Worm (Caenorhabditis elegans) whole organism, young adult: ENCODE measurements around the gene C17H11.2.
A peak's percentile ranks its signal among the peaks of the same experiment; 100 is the strongest.

Experiments used
- C17E4.6 ChIP-seq: fragments of 200-800 bp; sonication (Bioruptor generic); IDR thresholded peaks from 2 replicates; pipeline ENCODE4 v1.3.6; 2022; ENCODE audit warnings: missing genetic modification reagents, missing genetic modification characterization, missing compliant biosample characterization
- F10E7.11 ChIP-seq: sonication (generic microtip); optimal IDR thresholded peaks from 2 replicates; lab custom pipeline; 2017; ENCODE audit warnings: mild to moderate bottlenecking, missing genetic modification characterization, moderate library complexity, missing compliant biosample characterization
- F23B12.7 ChIP-seq: sonication (generic microtip); optimal IDR thresholded peaks from 2 replicates; lab custom pipeline; 2017; ENCODE audit warnings: missing genetic modification characterization, mild to moderate bottlenecking, missing compliant biosample characterization, antibody characterized with exemption, moderate library complexity; ENCODE audit not compliant: insufficient read depth
- F33H1.4 ChIP-seq: fragments of 200-800 bp; sonication (Bioruptor generic); IDR thresholded peaks from 2 replicates; pipeline ENCODE4 v1.3.6; 2022; ENCODE audit warnings: missing genetic modification reagents, missing genetic modification characterization, missing compliant biosample characterization
- F37B4.10 ChIP-seq: fragments of 200-800 bp; sonication (Bioruptor generic); IDR thresholded peaks from 2 replicates; pipeline ENCODE4 v1.3.6; 2022; ENCODE audit warnings: missing genetic modification characterization, missing compliant biosample characterization
- F49E8.2 ChIP-seq: sonication (generic microtip); optimal IDR thresholded peaks from 3 replicates; lab custom pipeline; 2017; ENCODE audit warnings: missing genetic modification characterization, mild to moderate bottlenecking, missing compliant biosample characterization, antibody characterized with exemption, moderate library complexity; ENCODE audit not compliant: insufficient read depth
- K12H6.12 ChIP-seq: fragments of 200-800 bp; sonication (Bioruptor generic); optimal IDR thresholded peaks from 2 replicates; lab custom pipeline; 2018; ENCODE audit warnings: mild to moderate bottlenecking, missing genetic modification characterization, missing compliant biosample characterization
- T26A5.8 ChIP-seq: sonication (generic microtip); optimal IDR thresholded peaks from 2 replicates; lab custom pipeline; 2016; ENCODE audit warnings: missing genetic modification characterization, missing compliant biosample characterization
- Y67H2A.10 ChIP-seq: fragments of 200-800 bp; sonication (Bioruptor generic); conservative IDR thresholded peaks from 2 replicates; pipeline ENCODE4 v1.3.6; 2022; ENCODE audit warnings: missing genetic modification reagents, missing genetic modification characterization, missing compliant biosample characterization
- Y79H2A.3 ChIP-seq: fragments of 200-800 bp; sonication (Bioruptor generic); conservative IDR thresholded peaks from 2 replicates; pipeline ENCODE4 v1.3.6; 2022; ENCODE audit warnings: missing genetic modification reagents, missing genetic modification characterization, missing compliant biosample characterization
- atf-7 ChIP-seq: sonication (generic microtip); optimal IDR thresholded peaks from 2 replicates; lab custom pipeline; 2017; ENCODE audit warnings: mild to moderate bottlenecking, missing genetic modification characterization, missing compliant biosample characterization
- attf-3 ChIP-seq: fragments of 200-800 bp; sonication (Bioruptor generic); conservative IDR thresholded peaks from 2 replicates; pipeline ENCODE4 v1.3.6; 2022; ENCODE audit warnings: missing genetic modification reagents, missing genetic modification characterization, missing compliant biosample characterization
- attf-5 ChIP-seq: fragments of 200-800 bp; sonication (Bioruptor generic); optimal IDR thresholded peaks from 2 replicates; lab custom pipeline; 2018; ENCODE audit warnings: mild to moderate bottlenecking, missing genetic modification characterization, missing compliant biosample characterization
- cebp-2 ChIP-seq: fragments of 200-800 bp; sonication (Bioruptor generic); IDR thresholded peaks from 2 replicates; pipeline ENCODE4 v1.3.6; 2022; ENCODE audit warnings: missing genetic modification characterization, missing compliant biosample characterization
- dox-1 ChIP-seq: fragments of 200-800 bp; sonication (Bioruptor generic); IDR thresholded peaks from 2 replicates; pipeline ENCODE4 v1.3.6; 2022; ENCODE audit warnings: missing genetic modification reagents, missing genetic modification characterization, missing compliant biosample characterization
- egl-44 ChIP-seq: fragments of 200-800 bp; sonication (Bioruptor generic); IDR thresholded peaks from 2 replicates; pipeline ENCODE4 v1.3.6; 2022; ENCODE audit warnings: missing genetic modification reagents, missing genetic modification characterization, missing compliant biosample characterization
- ets-4 ChIP-seq: fragments of 200-800 bp; sonication (Bioruptor generic); optimal IDR thresholded peaks from 2 replicates; lab custom pipeline; 2018; ENCODE audit warnings: mild to moderate bottlenecking, missing genetic modification characterization, missing compliant biosample characterization
- him-1 ChIP-seq: sonication (generic microtip); optimal IDR thresholded peaks from 2 replicates; lab custom pipeline; 2016; ENCODE audit warnings: missing genotype, missing genetic modification reagents, missing genetic modification characterization, missing compliant biosample characterization
- hlh-12 ChIP-seq: sonication (generic microtip); optimal IDR thresholded peaks from 2 replicates; lab custom pipeline; 2016; ENCODE audit warnings: missing genetic modification characterization, missing compliant biosample characterization
- hlh-26 ChIP-seq: fragments of 200-800 bp; sonication (Bioruptor generic); conservative IDR thresholded peaks from 2 replicates; pipeline ENCODE4 v1.3.6; 2022; ENCODE audit warnings: missing genetic modification reagents, missing genetic modification characterization, missing compliant biosample characterization
- hmg-1.2 ChIP-seq: fragments of 200-800 bp; sonication (Bioruptor generic); IDR thresholded peaks from 2 replicates; pipeline ENCODE4 v1.3.6; 2022; ENCODE audit warnings: missing genetic modification reagents, missing genetic modification characterization, missing compliant biosample characterization
- hmg-20 ChIP-seq: fragments of 200-800 bp; sonication (Bioruptor generic); IDR thresholded peaks from 2 replicates; pipeline ENCODE4 v1.3.6; 2022; ENCODE audit warnings: missing genetic modification reagents, missing genetic modification characterization, missing compliant biosample characterization
- hsf-1 ChIP-seq: fragments of 200-800 bp; sonication (Bioruptor generic); IDR thresholded peaks from 2 replicates; pipeline ENCODE4 v1.3.6; 2022; ENCODE audit warnings: missing genetic modification reagents, missing genetic modification characterization, missing compliant biosample characterization
- lin-40 ChIP-seq: sonication (generic microtip); optimal IDR thresholded peaks from 2 replicates; lab custom pipeline; 2016; ENCODE audit warnings: missing genetic modification characterization, mild to moderate bottlenecking, missing compliant biosample characterization, missing genotype, missing genetic modification reagents
- madf-8 ChIP-seq: fragments of 200-800 bp; sonication (Bioruptor generic); conservative IDR thresholded peaks from 2 replicates; pipeline ENCODE4 v1.3.6; 2022; ENCODE audit warnings: missing genetic modification reagents, missing genetic modification characterization, missing compliant biosample characterization
- mes-4 ChIP-seq: sonication (generic microtip); optimal IDR thresholded peaks from 2 replicates; lab custom pipeline; 2016; ENCODE audit warnings: missing genotype, missing genetic modification characterization, missing compliant biosample characterization
- nhr-80 ChIP-seq: sonication (generic microtip); optimal IDR thresholded peaks from 2 replicates; lab custom pipeline; 2016; ENCODE audit warnings: missing genetic modification characterization, missing compliant biosample characterization
- rec-8 ChIP-seq, 2 experiments: sonication (generic microtip); optimal IDR thresholded peaks; 2 replicates each; lab custom pipeline; 2016; ENCODE audit warnings: mild to moderate bottlenecking in 2 of 2, missing genetic modification characterization in 2 of 2, missing genetic modification reagents in 2 of 2, missing genotype in 2 of 2, missing biosample characterization in 1 of 2, missing compliant biosample characterization in 1 of 2, moderate library complexity in 1 of 2
- sdz-38 ChIP-seq: sonication (generic microtip); optimal IDR thresholded peaks from 2 replicates; lab custom pipeline; 2016; ENCODE audit warnings: missing genotype, missing genetic modification characterization, missing compliant biosample characterization
- snpc-1.1 ChIP-seq: sonication (generic microtip); optimal IDR thresholded peaks from 2 replicates; lab custom pipeline; 2017; ENCODE audit warnings: missing genetic modification characterization, mild to moderate bottlenecking, missing compliant biosample characterization, antibody characterized with exemption, moderate library complexity, missing genotype, missing genetic modification reagents; ENCODE audit not compliant: insufficient read depth
- snpc-1.3 ChIP-seq: sonication (generic microtip); optimal IDR thresholded peaks from 2 replicates; lab custom pipeline; 2017; ENCODE audit warnings: missing genetic modification characterization, mild to moderate bottlenecking, missing compliant biosample characterization, antibody characterized with exemption, moderate library complexity, missing genotype, missing genetic modification reagents; ENCODE audit not compliant: insufficient read depth
- snpc-3.4 ChIP-seq: sonication (generic microtip); optimal IDR thresholded peaks from 2 replicates; lab custom pipeline; 2017; ENCODE audit warnings: missing genetic modification characterization, mild to moderate bottlenecking, missing compliant biosample characterization, antibody characterized with exemption, moderate library complexity, missing genotype, missing genetic modification reagents
- snpc-4 ChIP-seq, 5 experiments: fragments of 150-350 bp in 1 of 5; sonication (generic microtip) in 4 of 5; optimal IDR thresholded peaks; 2 replicates each; lab custom pipeline; 2014 to 2018; ENCODE audit warnings: missing genetic modification characterization in 5 of 5, missing biosample characterization in 3 of 5, antibody characterized with exemption in 2 of 5, mild to moderate bottlenecking in 2 of 5, missing compliant biosample characterization in 2 of 5, missing genotype in 2 of 5, moderate library complexity in 2 of 5, missing genetic modification reagents in 1 of 5
- somi-1 ChIP-seq: fragments of 200-800 bp; sonication (Bioruptor generic); optimal IDR thresholded peaks from 2 replicates; lab custom pipeline; 2018; ENCODE audit warnings: mild to moderate bottlenecking, missing genetic modification characterization, missing compliant biosample characterization
- sptf-2 ChIP-seq: fragments of 200-800 bp; sonication (Bioruptor generic); optimal IDR thresholded peaks from 2 replicates; lab custom pipeline; 2018; ENCODE audit warnings: mild to moderate bottlenecking, missing genetic modification characterization, missing compliant biosample characterization
- tbp1 ChIP-seq: fragments of 200-800 bp; sonication (Bioruptor generic); optimal IDR thresholded peaks from 2 replicates; lab custom pipeline; 2018; ENCODE audit warnings: mild to moderate bottlenecking, missing genetic modification characterization, missing compliant biosample characterization
- tbx-9 ChIP-seq: sonication (generic microtip); optimal IDR thresholded peaks from 2 replicates; lab custom pipeline; 2016; ENCODE audit warnings: borderline replicate concordance, missing genetic modification characterization, inconsistent platforms, missing compliant biosample characterization
- unc-62 ChIP-seq: fragments of 150-350 bp; optimal IDR thresholded peaks from 2 replicates; lab custom pipeline; 2014; ENCODE audit warnings: missing biosample characterization, missing genetic modification reagents, missing genetic modification characterization
- zfh-2 ChIP-seq: fragments of 200-800 bp; sonication (Bioruptor generic); conservative IDR thresholded peaks from 2 replicates; pipeline ENCODE4 v1.3.6; 2022; ENCODE audit warnings: missing genetic modification reagents, missing genetic modification characterization, missing compliant biosample characterization
- ztf-22 ChIP-seq: fragments of 200-800 bp; sonication (Bioruptor generic); optimal IDR thresholded peaks from 2 replicates; lab custom pipeline; 2018; ENCODE audit warnings: mild to moderate bottlenecking, missing genetic modification characterization, moderate library complexity, missing compliant biosample characterization
- ztf-28 ChIP-seq: fragments of 200-800 bp; sonication (Bioruptor generic); IDR thresholded peaks from 2 replicates; pipeline ENCODE4 v1.3.6; 2022; ENCODE audit warnings: missing genetic modification reagents, missing genetic modification characterization, missing compliant biosample characterization
- ztf-6 ChIP-seq: fragments of 200-800 bp; sonication (Bioruptor generic); IDR thresholded peaks from 2 replicates; pipeline ENCODE4 v1.3.6; 2022; ENCODE audit warnings: missing genetic modification reagents, missing genetic modification characterization, missing compliant biosample characterization

The C17H11.2 gene

ce11 chrX:8136276-8136891, 33.3 kb upstream of the C17H11.2 start, which contains the start of gene C02B8.6:
Gene C02B8.6, minus strand, starts transcription at chrX:8136326.
- TF ChIP-seq hmg-20 (GFP tag; lab: Robert Waterston, UW): no peak
- no peak for TF ChIP-seq hsf-1 (GFP tag; lab: Robert Waterston, UW)
- no peak for TF ChIP-seq hlh-26 (GFP tag; lab: Robert Waterston, UW)
- TF ChIP-seq F37B4.10 (GFP tag; lab: Robert Waterston, UW): no peak
- TF ChIP-seq tbp1 (GFP tag; lab: Kevin White, UChicago): no peak
- TF ChIP-seq snpc-3.4: no peak
- TF ChIP-seq hmg-1.2 (GFP tag; lab: Robert Waterston, UW): 0 out of 2 replicates have a peak, but pooled peaks have one; percentile 10
- no peak for TF ChIP-seq somi-1 (GFP tag; lab: Kevin White, UChicago)
- peak; percentile 53; the same call in 1 of the 2 replicates for TF ChIP-seq dox-1
- no peak for TF ChIP-seq ztf-28
- no peak for TF ChIP-seq mes-4 (tag; lab: Kevin White, UChicago)
- TF ChIP-seq attf-5 (GFP tag; lab: Kevin White, UChicago): peak; percentile 9
- TF ChIP-seq F33H1.4 (GFP tag; lab: Robert Waterston, UW): no peak
- TF ChIP-seq sptf-2 (GFP tag; lab: Kevin White, UChicago): no peak
- peak; percentile 72 for TF ChIP-seq nhr-80 (tag; lab: Kevin White, UChicago)
- no peak for TF ChIP-seq ztf-6
- TF ChIP-seq F10E7.11: no peak
- TF ChIP-seq hlh-12 (tag; lab: Kevin White, UChicago): no peak
- TF ChIP-seq K12H6.12 (tag; lab: Kevin White, UChicago): no peak
- no peak for TF ChIP-seq tbx-9 (tag; lab: Kevin White, UChicago)
- no peak for TF ChIP-seq egl-44 (GFP tag; lab: Robert Waterston, UW)
- no peak for TF ChIP-seq lin-40
- TF ChIP-seq F49E8.2: no peak
- TF ChIP-seq zfh-2 (GFP tag; lab: Robert Waterston, UW): no peak
- TF ChIP-seq Y79H2A.3: no peak
- TF ChIP-seq ets-4 (GFP tag; lab: Kevin White, UChicago): no peak
- no peak for TF ChIP-seq sdz-38 (tag; lab: Kevin White, UChicago)
- TF ChIP-seq snpc-1.1 (tag; lab: Kevin White, UChicago): no peak
- no peak for TF ChIP-seq rec-8 (tag; optimal IDR thresholded peaks at IDR 0.05; lab: Kevin White, UChicago)
- no peak for TF ChIP-seq T26A5.8
- TF ChIP-seq unc-62 (GFP tag; lab: Kevin White, UChicago): no peak
- TF ChIP-seq snpc-4 (GFP tag; optimal IDR thresholded peaks at IDR 0.05; lab: Kevin White, UChicago): no peak
- no peak for TF ChIP-seq snpc-4 (tag; optimal IDR thresholded peaks at IDR 0.05; lab: Kevin White, UChicago)
- no peak for TF ChIP-seq Y67H2A.10
- TF ChIP-seq ztf-22: no peak
- TF ChIP-seq C17E4.6 (GFP tag; lab: Robert Waterston, UW): no peak
- TF ChIP-seq him-1 (tag; lab: Kevin White, UChicago): no peak
- TF ChIP-seq cebp-2 (GFP tag; lab: Robert Waterston, UW): no peak
- peak; percentile 46 for TF ChIP-seq F23B12.7 (tag; lab: Kevin White, UChicago)
- no peak for TF ChIP-seq snpc-1.3 (tag; lab: Kevin White, UChicago)
- no peak for TF ChIP-seq madf-8 (GFP tag; lab: Robert Waterston, UW)
- TF ChIP-seq atf-7 (tag; lab: Kevin White, UChicago): no peak
- no peak for TF ChIP-seq attf-3 (GFP tag; lab: Robert Waterston, UW)
